Worm (Caenorhabditis elegans) whole organism, young adult: ENCODE results near the gene cbp-1.

Source experiments
- B0035.1 ChIP-seq: sonication (generic microtip); optimal IDR thresholded peaks from 2 replicates; lab custom pipeline; 2016; ENCODE audit warnings: missing genetic modification characterization, mild to moderate bottlenecking, missing compliant biosample characterization, missing genotype, missing genetic modification reagents
- B0261.1 ChIP-seq: sonication (generic microtip); optimal IDR thresholded peaks from 2 replicates; lab custom pipeline; 2016; ENCODE audit warnings: mild to moderate bottlenecking, missing genetic modification characterization, moderate library complexity, missing compliant biosample characterization
- B0336.3 ChIP-seq: fragments of 200-800 bp; sonication (Bioruptor generic); IDR thresholded peaks from 2 replicates; pipeline ENCODE4 v1.3.6; 2022; ENCODE audit warnings: missing genetic modification characterization, missing compliant biosample characterization
- C06A6.2 ChIP-seq: fragments of 200-800 bp; sonication (Bioruptor generic); conservative IDR thresholded peaks from 2 replicates; pipeline ENCODE4 v1.3.6; 2022; ENCODE audit warnings: missing genetic modification characterization, missing compliant biosample characterization
- F33H1.4 ChIP-seq: fragments of 200-800 bp; sonication (Bioruptor generic); IDR thresholded peaks from 2 replicates; pipeline ENCODE4 v1.3.6; 2022; ENCODE audit warnings: missing genetic modification reagents, missing genetic modification characterization, missing compliant biosample characterization
- F37B4.10 ChIP-seq: fragments of 200-800 bp; sonication (Bioruptor generic); IDR thresholded peaks from 2 replicates; pipeline ENCODE4 v1.3.6; 2022; ENCODE audit warnings: missing genetic modification characterization, missing compliant biosample characterization
- T07F8.4 ChIP-seq: sonication (generic microtip); optimal IDR thresholded peaks from 2 replicates; lab custom pipeline; 2016; ENCODE audit warnings: mild to moderate bottlenecking, missing genetic modification characterization, moderate library complexity, missing compliant biosample characterization
- Y53G8AR.9 ChIP-seq: fragments of 200-800 bp; sonication (Bioruptor generic); conservative IDR thresholded peaks from 2 replicates; pipeline ENCODE4 v1.3.6; 2022; ENCODE audit warnings: missing genetic modification reagents, missing genetic modification characterization, missing compliant biosample characterization
- Y56A3A.18 ChIP-seq: fragments of 200-800 bp; sonication (Bioruptor generic); IDR thresholded peaks from 2 replicates; pipeline ENCODE4 v1.3.6; 2022; ENCODE audit warnings: missing genetic modification reagents, missing genetic modification characterization, missing compliant biosample characterization
- Y67H2A.10 ChIP-seq: fragments of 200-800 bp; sonication (Bioruptor generic); conservative IDR thresholded peaks from 2 replicates; pipeline ENCODE4 v1.3.6; 2022; ENCODE audit warnings: missing genetic modification reagents, missing genetic modification characterization, missing compliant biosample characterization
- Y79H2A.3 ChIP-seq: fragments of 200-800 bp; sonication (Bioruptor generic); conservative IDR thresholded peaks from 2 replicates; pipeline ENCODE4 v1.3.6; 2022; ENCODE audit warnings: missing genetic modification reagents, missing genetic modification characterization, missing compliant biosample characterization
- akir-1 ChIP-seq: fragments of 200-800 bp; sonication (Bioruptor generic); optimal IDR thresholded peaks from 2 replicates; lab custom pipeline; 2018; ENCODE audit warnings: mild to moderate bottlenecking, missing genetic modification characterization, moderate library complexity, missing compliant biosample characterization
- ama-1 ChIP-seq, 3 experiments: fragments of 150-350 bp in 1 of 3; sonication (generic microtip) in 2 of 3; optimal IDR thresholded peaks; 2 replicates each; lab custom pipeline; 2014 to 2018; ENCODE audit warnings: missing biosample characterization in 2 of 3, missing genetic modification characterization in 2 of 3, missing genetic modification reagents in 2 of 3
- athp-1 ChIP-seq: sonication (generic microtip); optimal IDR thresholded peaks from 2 replicates; lab custom pipeline; 2017; ENCODE audit warnings: mild to moderate bottlenecking, missing genetic modification characterization, missing compliant biosample characterization
- bed-1 ChIP-seq: fragments of 200-800 bp; sonication (Bioruptor generic); IDR thresholded peaks from 2 replicates; pipeline ENCODE4 v1.3.6; 2022; ENCODE audit warnings: missing genetic modification reagents, missing genetic modification characterization, missing compliant biosample characterization
- bed-2 ChIP-seq: fragments of 200-800 bp; sonication (Bioruptor generic); IDR thresholded peaks from 2 replicates; pipeline ENCODE4 v1.3.6; 2022; ENCODE audit warnings: missing genetic modification reagents, missing genetic modification characterization, missing compliant biosample characterization
- ceh-40 ChIP-seq: fragments of 200-800 bp; sonication (Bioruptor generic); IDR thresholded peaks from 2 replicates; pipeline ENCODE4 v1.3.6; 2022; ENCODE audit warnings: missing genetic modification characterization, missing compliant biosample characterization
- ceh-79 ChIP-seq: sonication (generic microtip); optimal IDR thresholded peaks from 2 replicates; lab custom pipeline; 2017; ENCODE audit warnings: mild to moderate bottlenecking, missing genetic modification characterization, missing compliant biosample characterization
- chd-7 ChIP-seq: sonication (generic microtip); optimal IDR thresholded peaks from 2 replicates; lab custom pipeline; 2016; ENCODE audit warnings: mild to moderate bottlenecking, missing genetic modification characterization, moderate library complexity, missing compliant biosample characterization
- die-1 ChIP-seq: sonication (generic microtip); optimal IDR thresholded peaks from 2 replicates; lab custom pipeline; 2016; ENCODE audit warnings: missing genotype, mild to moderate bottlenecking, missing genetic modification characterization, missing compliant biosample characterization
- dox-1 ChIP-seq: fragments of 200-800 bp; sonication (Bioruptor generic); IDR thresholded peaks from 2 replicates; pipeline ENCODE4 v1.3.6; 2022; ENCODE audit warnings: missing genetic modification reagents, missing genetic modification characterization, missing compliant biosample characterization
- dpff-1 ChIP-seq: sonication (generic microtip); optimal IDR thresholded peaks from 2 replicates; lab custom pipeline; 2017; ENCODE audit warnings: mild to moderate bottlenecking, missing genetic modification characterization, missing compliant biosample characterization
- dpl-1 ChIP-seq: fragments of 150-350 bp; optimal IDR thresholded peaks from 2 replicates; lab custom pipeline; 2014; ENCODE audit warnings: missing biosample characterization, missing genetic modification reagents, missing genetic modification characterization
- egrh-3 ChIP-seq: fragments of 200-800 bp; sonication (Bioruptor generic); IDR thresholded peaks from 2 replicates; pipeline ENCODE4 v1.3.6; 2022; ENCODE audit warnings: missing genetic modification reagents, missing genetic modification characterization, missing compliant biosample characterization
- ekl-4 ChIP-seq: fragments of 200-800 bp; sonication (Bioruptor generic); IDR thresholded peaks from 2 replicates; pipeline ENCODE4 v1.3.6; 2022; ENCODE audit warnings: missing genetic modification reagents, missing genetic modification characterization, missing compliant biosample characterization
- gei-17 ChIP-seq: fragments of 200-800 bp; sonication (Bioruptor generic); optimal IDR thresholded peaks from 2 replicates; lab custom pipeline; 2018; ENCODE audit warnings: mild to moderate bottlenecking, missing genetic modification characterization, missing compliant biosample characterization
- hlh-12 ChIP-seq: sonication (generic microtip); optimal IDR thresholded peaks from 2 replicates; lab custom pipeline; 2016; ENCODE audit warnings: missing genetic modification characterization, missing compliant biosample characterization
- hmg-1.2 ChIP-seq: fragments of 200-800 bp; sonication (Bioruptor generic); IDR thresholded peaks from 2 replicates; pipeline ENCODE4 v1.3.6; 2022; ENCODE audit warnings: missing genetic modification reagents, missing genetic modification characterization, missing compliant biosample characterization
- hrde-1 ChIP-seq: sonication (generic microtip); optimal IDR thresholded peaks from 2 replicates; lab custom pipeline; 2016; ENCODE audit warnings: missing genetic modification characterization, mild to moderate bottlenecking, missing compliant biosample characterization, moderate library complexity, missing genotype, missing genetic modification reagents, borderline replicate concordance
- hsf-1 ChIP-seq: fragments of 200-800 bp; sonication (Bioruptor generic); IDR thresholded peaks from 2 replicates; pipeline ENCODE4 v1.3.6; 2022; ENCODE audit warnings: missing genetic modification reagents, missing genetic modification characterization, missing compliant biosample characterization
- lin-26 ChIP-seq: fragments of 200-800 bp; sonication (Bioruptor generic); IDR thresholded peaks from 2 replicates; pipeline ENCODE4 v1.3.6; 2022; ENCODE audit warnings: missing genetic modification reagents, missing genetic modification characterization, missing compliant biosample characterization
- lin-40 ChIP-seq: sonication (generic microtip); optimal IDR thresholded peaks from 2 replicates; lab custom pipeline; 2016; ENCODE audit warnings: missing genetic modification characterization, mild to moderate bottlenecking, missing compliant biosample characterization, missing genotype, missing genetic modification reagents
- lsy-27 ChIP-seq: sonication (generic microtip); optimal IDR thresholded peaks from 2 replicates; lab custom pipeline; 2017; ENCODE audit warnings: missing genetic modification characterization, mild to moderate bottlenecking, missing compliant biosample characterization, antibody characterized with exemption, missing genotype, borderline replicate concordance; ENCODE audit not compliant: insufficient read depth
- madf-3 ChIP-seq: fragments of 200-800 bp; sonication (Bioruptor generic); IDR thresholded peaks from 2 replicates; pipeline ENCODE4 v1.3.6; 2022; ENCODE audit warnings: missing genetic modification reagents, missing genetic modification characterization, missing compliant biosample characterization
- madf-6 ChIP-seq: fragments of 200-800 bp; sonication (Bioruptor generic); IDR thresholded peaks from 2 replicates; pipeline ENCODE4 v1.3.6; 2022; ENCODE audit warnings: missing genetic modification reagents, missing genetic modification characterization, missing compliant biosample characterization
- mel-28 ChIP-seq: sonication (generic microtip); optimal IDR thresholded peaks from 2 replicates; lab custom pipeline; 2016; ENCODE audit warnings: borderline replicate concordance, mild to moderate bottlenecking, missing genetic modification characterization, missing compliant biosample characterization
- mxl-1 ChIP-seq: sonication (generic microtip); optimal IDR thresholded peaks from 2 replicates; lab custom pipeline; 2016; ENCODE audit warnings: missing genetic modification characterization, missing compliant biosample characterization
- nfya-2 ChIP-seq: fragments of 200-800 bp; sonication (Bioruptor generic); IDR thresholded peaks from 2 replicates; pipeline ENCODE4 v1.3.6; 2022; ENCODE audit warnings: missing genetic modification reagents, missing genetic modification characterization, missing compliant biosample characterization
- nfyb-1 ChIP-seq: fragments of 200-800 bp; sonication (Bioruptor generic); IDR thresholded peaks from 2 replicates; pipeline ENCODE4 v1.3.6; 2022; ENCODE audit warnings: missing genetic modification reagents, missing genetic modification characterization, missing compliant biosample characterization
- nhr-179 ChIP-seq: sonication (generic microtip); optimal IDR thresholded peaks from 2 replicates; lab custom pipeline; 2016; ENCODE audit warnings: mild to moderate bottlenecking, missing genetic modification characterization, missing compliant biosample characterization
- nhr-27 ChIP-seq: fragments of 200-800 bp; sonication (Bioruptor generic); optimal IDR thresholded peaks from 2 replicates; lab custom pipeline; 2018; ENCODE audit warnings: mild to moderate bottlenecking, missing genetic modification characterization, moderate library complexity, missing compliant biosample characterization
- sdz-38 ChIP-seq: sonication (generic microtip); optimal IDR thresholded peaks from 2 replicates; lab custom pipeline; 2016; ENCODE audit warnings: missing genotype, missing genetic modification characterization, missing compliant biosample characterization
- snpc-1.1 ChIP-seq: sonication (generic microtip); optimal IDR thresholded peaks from 2 replicates; lab custom pipeline; 2017; ENCODE audit warnings: missing genetic modification characterization, mild to moderate bottlenecking, missing compliant biosample characterization, antibody characterized with exemption, moderate library complexity, missing genotype, missing genetic modification reagents; ENCODE audit not compliant: insufficient read depth
- tbp1 ChIP-seq: fragments of 200-800 bp; sonication (Bioruptor generic); optimal IDR thresholded peaks from 2 replicates; lab custom pipeline; 2018; ENCODE audit warnings: mild to moderate bottlenecking, missing genetic modification characterization, missing compliant biosample characterization
- tbx-9 ChIP-seq: sonication (generic microtip); optimal IDR thresholded peaks from 2 replicates; lab custom pipeline; 2016; ENCODE audit warnings: borderline replicate concordance, missing genetic modification characterization, inconsistent platforms, missing compliant biosample characterization
- tlf-1 ChIP-seq: fragments of 200-800 bp; sonication (Bioruptor generic); optimal IDR thresholded peaks from 2 replicates; lab custom pipeline; 2018; ENCODE audit warnings: mild to moderate bottlenecking, missing genetic modification characterization, missing compliant biosample characterization
- zim-3 ChIP-seq: sonication (generic microtip); optimal IDR thresholded peaks from 2 replicates; lab custom pipeline; 2017; ENCODE audit warnings: mild to moderate bottlenecking, missing genetic modification characterization, moderate library complexity, missing compliant biosample characterization
- ztf-22 ChIP-seq: fragments of 200-800 bp; sonication (Bioruptor generic); optimal IDR thresholded peaks from 2 replicates; lab custom pipeline; 2018; ENCODE audit warnings: mild to moderate bottlenecking, missing genetic modification characterization, moderate library complexity, missing compliant biosample characterization

The cbp-1 gene

ce11 chrIII:9751074-9751473, 15.2 kb upstream of the cbp-1 start, which contains the start of gene T05G5.5 (continued):
- no peak for TF ChIP-seq ztf-22
- no peak for TF ChIP-seq ceh-40 (GFP tag; lab: Robert Waterston, UW)
- no peak for TF ChIP-seq bed-1 (GFP tag; lab: Robert Waterston, UW)
- no peak for TF ChIP-seq snpc-1.1 (tag; lab: Kevin White, UChicago)
- no peak for TF ChIP-seq chd-7 (tag; lab: Kevin White, UChicago)
- TF ChIP-seq nfya-2 (GFP tag; lab: Robert Waterston, UW), result no peak
- no peak for TF ChIP-seq B0035.1 (tag; lab: Kevin White, UChicago)
- no peak for TF ChIP-seq athp-1 (tag; lab: Kevin White, UChicago)
- TF ChIP-seq lin-26, result no peak
- no peak for TF ChIP-seq F37B4.10 (GFP tag; lab: Robert Waterston, UW)
- TF ChIP-seq ekl-4 (GFP tag; lab: Robert Waterston, UW), result 0 out of 2 replicates have a peak, but pooled peaks have one; percentile 18
- TF ChIP-seq sdz-38 (tag; lab: Kevin White, UChicago), result no peak
- TF ChIP-seq C06A6.2 (GFP tag; lab: Robert Waterston, UW), result no peak
- no peak for TF ChIP-seq tbx-9
- no peak for TF ChIP-seq gei-17 (GFP tag; lab: Kevin White, UChicago)
- no peak for TF ChIP-seq mel-28
- no peak for TF ChIP-seq nhr-27 (tag; lab: Kevin White, UChicago)
- no peak for TF ChIP-seq Y79H2A.3 (GFP tag; lab: Robert Waterston, UW)
- TF ChIP-seq mxl-1, result no peak
- no peak for TF ChIP-seq zim-3 (tag; lab: Kevin White, UChicago)
- TF ChIP-seq lsy-27 (tag; lab: Kevin White, UChicago), result no peak
- no peak for TF ChIP-seq dpff-1 (tag; lab: Kevin White, UChicago)
- no peak for TF ChIP-seq hrde-1
- no peak for TF ChIP-seq F33H1.4 (GFP tag; lab: Robert Waterston, UW)
- TF ChIP-seq dpl-1, result no peak
- TF ChIP-seq Y53G8AR.9 (GFP tag; lab: Robert Waterston, UW), result peak; percentile 68; the same call in 1 of the 2 replicates
- TF ChIP-seq hlh-12, result no peak
- peak; percentile 44; the same call in 1 of the 2 replicates for TF ChIP-seq Y56A3A.18 (GFP tag; lab: Robert Waterston, UW)

- no peak for TF ChIP-seq madf-3
- TF ChIP-seq B0261.1 (tag; lab: Kevin White, UChicago), result no peak
- TF ChIP-seq egrh-3, result no peak
- TF ChIP-seq hmg-1.2 (GFP tag; lab: Robert Waterston, UW), result peak; percentile 58; the same call in 1 of the 2 replicates
- TF ChIP-seq bed-2 (GFP tag; lab: Robert Waterston, UW), result no peak
- TF ChIP-seq tbx-9, result no peak
- TF ChIP-seq chd-7 (tag; lab: Kevin White, UChicago), result no peak
- no peak for TF ChIP-seq B0336.3 (GFP tag; lab: Robert Waterston, UW)
- no peak for TF ChIP-seq tlf-1 (GFP tag; lab: Kevin White, UChicago)
- no peak for TF ChIP-seq Y67H2A.10
- no peak for TF ChIP-seq madf-6 (GFP tag; lab: Robert Waterston, UW)
- TF ChIP-seq hsf-1 (GFP tag; lab: Robert Waterston, UW), result no peak
- TF ChIP-seq nhr-179 (tag; lab: Kevin White, UChicago), result no peak
- no peak for TF ChIP-seq ceh-79 (tag; lab: Kevin White, UChicago)
- no peak for TF ChIP-seq ekl-4 (GFP tag; lab: Robert Waterston, UW)
- TF ChIP-seq dox-1 (GFP tag; lab: Robert Waterston, UW), result no peak
- no peak for TF ChIP-seq snpc-1.1 (tag; lab: Kevin White, UChicago)
- peak; percentile 37 for TF ChIP-seq lin-40 (tag; lab: Kevin White, UChicago)
- no peak for TF ChIP-seq C06A6.2 (GFP tag; lab: Robert Waterston, UW)
- TF ChIP-seq tbp1, result no peak
- no peak for TF ChIP-seq Y79H2A.3 (GFP tag; lab: Robert Waterston, UW)
- no peak for TF ChIP-seq die-1
- no peak for TF ChIP-seq akir-1 (GFP tag; lab: Kevin White, UChicago)
- TF ChIP-seq ceh-40 (GFP tag; lab: Robert Waterston, UW), result no peak
- no peak for TF ChIP-seq T07F8.4
- peak; percentile 33 for TF ChIP-seq ama-1 (optimal IDR thresholded peaks at IDR 0.05; lab: Kevin White, UChicago)
- TF ChIP-seq ama-1 (GFP tag; optimal IDR thresholded peaks at IDR 0.05; lab: Kevin White, UChicago), result no peak
- TF ChIP-seq nfyb-1 (GFP tag; lab: Robert Waterston, UW), result no peak
These were observed 13.5 kb upstream of the cbp-1 start, which contains the start of gene ech-6 for ce11 chrIII:9752852-9753251. TSS of gene ech-6 (minus strand) at chrIII:9752883.
